Worm (Caenorhabditis elegans) whole organism, mixed stage, embryonic: Measurements from ENCODE around the gene hmit-1.1.

ENCODE experiments used
- bed-3 ChIP-seq: fragments of 200-800 bp; sonication (Bioruptor generic); optimal IDR thresholded peaks from 3 replicates; lab custom pipeline; 2018; ENCODE audit warnings: mild to moderate bottlenecking, missing genetic modification characterization, moderate library complexity, missing compliant biosample characterization
- blmp-1 ChIP-seq: fragments of 150-350 bp; optimal IDR thresholded peaks from 2 replicates; lab custom pipeline; 2014; ENCODE audit warnings: missing biosample characterization, missing genetic modification characterization
- ceh-39 ChIP-seq: fragments of 150-350 bp; optimal IDR thresholded peaks from 2 replicates; lab custom pipeline; 2014; ENCODE audit warnings: missing biosample characterization, missing genetic modification characterization
- ceh-43 ChIP-seq: fragments of 200-800 bp; sonication (Bioruptor generic); optimal IDR thresholded peaks from 2 replicates; lab custom pipeline; 2018; ENCODE audit warnings: mild to moderate bottlenecking, missing genetic modification characterization, moderate library complexity, missing compliant biosample characterization
- ceh-83 ChIP-seq: fragments of 200-800 bp; sonication (Bioruptor generic); optimal IDR thresholded peaks from 2 replicates; lab custom pipeline; 2018; ENCODE audit warnings: mild to moderate bottlenecking, missing genetic modification characterization, missing compliant biosample characterization
- ces-1 ChIP-seq: fragments of 150-350 bp; optimal IDR thresholded peaks from 2 replicates; lab custom pipeline; 2014; ENCODE audit warnings: missing biosample characterization, missing genetic modification reagents, missing genetic modification characterization
- cnd-1 ChIP-seq: fragments of 200-800 bp; sonication (Bioruptor generic); optimal IDR thresholded peaks from 2 replicates; lab custom pipeline; 2018; ENCODE audit warnings: mild to moderate bottlenecking, missing genetic modification characterization, missing compliant biosample characterization
- drap-1 ChIP-seq: fragments of 200-800 bp; sonication (Bioruptor generic); optimal IDR thresholded peaks from 3 replicates; lab custom pipeline; 2018; ENCODE audit warnings: mild to moderate bottlenecking, missing genetic modification characterization, missing compliant biosample characterization
- elt-1 ChIP-seq: sonication (generic microtip); optimal IDR thresholded peaks from 2 replicates; lab custom pipeline; 2017; ENCODE audit warnings: missing genetic modification characterization, mild to moderate bottlenecking, missing compliant biosample characterization, antibody characterized with exemption, moderate library complexity, borderline replicate concordance; ENCODE audit not compliant: insufficient read depth
- elt-3 ChIP-seq: fragments of 150-350 bp; optimal IDR thresholded peaks from 2 replicates; lab custom pipeline; 2014; ENCODE audit warnings: missing biosample characterization, missing genetic modification characterization
- flh-1 ChIP-seq: fragments of 200-800 bp; sonication (Bioruptor generic); optimal IDR thresholded peaks from 2 replicates; lab custom pipeline; 2018; ENCODE audit warnings: mild to moderate bottlenecking, missing genetic modification characterization, moderate library complexity, missing compliant biosample characterization
- lin-13 ChIP-seq: fragments of 150-350 bp; optimal IDR thresholded peaks from 2 replicates; lab custom pipeline; 2014; ENCODE audit warnings: missing biosample characterization, missing genetic modification characterization
- lsy-2 ChIP-seq: fragments of 150-350 bp; optimal IDR thresholded peaks from 2 replicates; lab custom pipeline; 2014; ENCODE audit warnings: missing biosample characterization, missing genetic modification characterization
- mab-5 ChIP-seq: fragments of 150-350 bp; optimal IDR thresholded peaks from 2 replicates; lab custom pipeline; 2014; ENCODE audit warnings: missing biosample characterization, missing genetic modification characterization
- mls-2 ChIP-seq: sonication (generic microtip); optimal IDR thresholded peaks from 2 replicates; lab custom pipeline; 2016; ENCODE audit warnings: mild to moderate bottlenecking, missing genetic modification characterization, moderate library complexity, missing compliant biosample characterization
- nhr-12 ChIP-seq: fragments of 150-350 bp; optimal IDR thresholded peaks from 2 replicates; lab custom pipeline; 2014; ENCODE audit warnings: missing biosample characterization, missing genetic modification characterization
- nhr-2 ChIP-seq: fragments of 150-350 bp; optimal IDR thresholded peaks from 2 replicates; lab custom pipeline; 2014; ENCODE audit warnings: missing biosample characterization, missing genetic modification characterization
- nhr-237 ChIP-seq: fragments of 150-350 bp; optimal IDR thresholded peaks from 2 replicates; lab custom pipeline; 2014; ENCODE audit warnings: missing biosample characterization, missing genetic modification characterization
- nhr-28 ChIP-seq: fragments of 150-350 bp; optimal IDR thresholded peaks from 2 replicates; lab custom pipeline; 2014; ENCODE audit warnings: missing biosample characterization, missing genetic modification characterization
- pha-4 ChIP-seq: fragments of 150-350 bp; optimal IDR thresholded peaks from 2 replicates; lab custom pipeline; 2018; ENCODE audit warnings: missing biosample characterization, missing genetic modification reagents, missing genetic modification characterization
- sem-2 ChIP-seq: fragments of 200-800 bp; sonication (Bioruptor generic); optimal IDR thresholded peaks from 2 replicates; lab custom pipeline; 2018; ENCODE audit warnings: mild to moderate bottlenecking, missing genetic modification characterization, missing compliant biosample characterization
- snpc-4 ChIP-seq: fragments of 150-350 bp; optimal IDR thresholded peaks from 2 replicates; lab custom pipeline; 2014; ENCODE audit warnings: missing biosample characterization, missing genetic modification characterization
- sptf-1 ChIP-seq: sonication (generic microtip); optimal IDR thresholded peaks from 2 replicates; lab custom pipeline; 2017; ENCODE audit warnings: mild to moderate bottlenecking, missing genetic modification characterization, moderate library complexity, missing compliant biosample characterization
- tbx-8 ChIP-seq: fragments of 200-800 bp; sonication (Bioruptor generic); optimal IDR thresholded peaks from 2 replicates; lab custom pipeline; 2018; ENCODE audit warnings: mild to moderate bottlenecking, missing genetic modification characterization, moderate library complexity, missing compliant biosample characterization
- unc-120 ChIP-seq: sonication (generic microtip); optimal IDR thresholded peaks from 2 replicates; lab custom pipeline; 2017; ENCODE audit warnings: missing genetic modification characterization, missing compliant biosample characterization; ENCODE audit not compliant: poor library complexity, severe bottlenecking
- unc-39 ChIP-seq: fragments of 150-350 bp; optimal IDR thresholded peaks from 2 replicates; lab custom pipeline; 2014; ENCODE audit warnings: missing biosample characterization, missing genetic modification characterization
- unc-62 ChIP-seq: fragments of 150-350 bp; optimal IDR thresholded peaks from 2 replicates; lab custom pipeline; 2014; ENCODE audit warnings: missing biosample characterization, missing genetic modification reagents, missing genetic modification characterization
- zip-8 ChIP-seq: fragments of 150-350 bp; optimal IDR thresholded peaks from 2 replicates; lab custom pipeline; 2014; ENCODE audit warnings: missing biosample characterization, missing genetic modification characterization

The hmit-1.1 gene

DNA sequence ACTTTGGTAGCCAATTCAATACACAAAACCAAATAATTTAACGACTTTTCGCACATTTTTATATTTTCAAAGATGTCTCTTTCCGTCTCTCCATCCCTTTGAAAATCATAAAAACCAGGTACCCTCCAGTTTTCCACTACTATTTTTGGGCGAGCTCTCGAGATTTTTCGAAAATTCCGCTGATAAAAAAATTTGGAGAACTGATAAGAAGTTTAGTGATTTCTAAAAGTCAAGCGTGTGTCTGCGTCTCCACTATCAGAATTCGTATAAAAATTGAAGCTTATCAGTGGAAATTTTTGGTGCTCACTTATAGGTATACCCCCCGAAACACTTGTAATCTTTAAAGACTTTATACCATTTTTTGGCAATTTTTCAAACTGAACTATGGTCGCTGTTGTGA lies at the start of gene hmit-1.1:
TSS of gene hmit-1.1 (plus strand) at position 294 of the 400 bp plus-strand sequence.
- TF ChIP-seq nhr-12 (tag; lab: Kevin White, UChicago), result no peak
- no peak for TF ChIP-seq sem-2 (GFP tag; lab: Kevin White, UChicago)

DNA sequence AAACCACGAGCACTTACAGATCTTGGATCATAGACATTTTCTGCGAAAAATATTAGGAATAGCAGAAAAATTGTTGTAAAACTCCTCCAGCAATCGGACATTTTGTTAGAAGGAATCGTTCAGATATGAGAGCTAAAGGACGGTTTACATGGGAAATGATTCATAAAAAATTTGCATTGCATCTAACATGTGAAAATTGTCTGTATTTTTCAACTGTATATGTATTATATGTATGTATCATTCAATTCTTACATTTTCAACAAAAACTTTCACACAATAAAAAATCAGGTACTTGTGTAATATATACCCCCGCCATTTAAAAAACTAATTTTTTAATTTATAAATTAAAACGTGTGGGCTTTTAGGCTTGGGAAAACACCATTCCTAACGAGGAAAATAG lies 48.5 kb upstream of the hmit-1.1 start, which contains the start of gene ZK228.13:
TSS of gene ZK228.13 (minus strand) at position 101 of the 400 bp plus-strand sequence.
- no peak for TF ChIP-seq drap-1 (GFP tag; lab: Kevin White, UChicago)
- TF ChIP-seq sptf-1 (tag; lab: Kevin White, UChicago), result no peak
- TF ChIP-seq ceh-83, result no peak
- no peak for TF ChIP-seq nhr-2 (tag; lab: Kevin White, UChicago)
- TF ChIP-seq nhr-237, result no peak
- no peak for TF ChIP-seq ceh-39
- no peak for TF ChIP-seq unc-120 (tag; lab: Kevin White, UChicago)
- no peak for TF ChIP-seq cnd-1 (tag; lab: Kevin White, UChicago)
- no peak for TF ChIP-seq flh-1 (GFP tag; lab: Kevin White, UChicago)
- TF ChIP-seq snpc-4 (tag; lab: Kevin White, UChicago), result no peak
- no peak for TF ChIP-seq elt-3 (tag; lab: Kevin White, UChicago)
- TF ChIP-seq nhr-12 (tag; lab: Kevin White, UChicago), result no peak
- TF ChIP-seq bed-3 (GFP tag; lab: Kevin White, UChicago), result no peak

DNA sequence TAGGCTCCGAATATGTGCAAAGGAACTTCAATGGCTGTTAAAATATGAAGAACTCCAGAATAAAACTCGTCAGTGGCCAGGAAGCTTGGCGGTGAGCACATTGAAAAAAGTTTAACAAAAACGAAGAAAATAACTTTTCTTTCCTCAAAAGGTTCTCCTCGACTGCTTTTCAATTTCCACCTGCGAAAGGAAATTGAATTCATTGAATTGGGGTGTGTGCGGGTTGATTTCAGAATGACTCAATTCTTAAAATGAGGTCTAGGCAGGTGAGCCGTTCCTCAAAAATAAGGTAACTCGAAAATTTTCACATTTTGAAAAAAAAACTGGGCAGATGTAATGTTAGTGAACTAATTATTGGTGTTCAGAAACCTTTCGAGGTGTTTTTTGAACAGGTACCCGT lies 43.2 kb upstream of the hmit-1.1 start, which contains the start of gene srh-182:
TSS of gene srh-182 (minus strand) at position 101 of the 400 bp plus-strand sequence.
- TF ChIP-seq bed-3 (GFP tag; lab: Kevin White, UChicago) (no peak), elt-3 (tag; lab: Kevin White, UChicago) (no peak), zip-8 (no peak)

DNA sequence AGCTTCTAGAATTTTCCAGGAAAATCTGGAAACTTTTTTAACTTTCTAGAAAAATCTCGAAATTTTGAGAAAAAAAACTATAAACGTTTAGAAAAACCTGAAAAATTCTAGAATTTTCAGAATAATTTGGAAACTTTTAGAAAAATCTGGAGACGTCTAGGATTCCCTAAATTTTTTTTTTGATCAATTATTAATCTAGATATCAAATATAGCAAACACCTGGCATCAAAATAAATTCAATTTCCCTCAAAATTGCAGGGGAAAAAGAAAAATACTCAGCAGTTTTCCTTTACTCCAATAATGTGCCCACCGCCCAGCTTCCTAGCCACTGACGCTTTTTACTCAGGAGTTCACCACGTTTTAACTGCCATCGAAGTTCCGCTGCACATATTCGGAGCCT lies 42.4 kb upstream of the hmit-1.1 start, which contains the start of gene srh-181:
TSS of gene srh-181 (plus strand) at position 301 of the 400 bp plus-strand sequence.
- TF ChIP-seq cnd-1 (tag; lab: Kevin White, UChicago), result no peak
- TF ChIP-seq blmp-1 (tag; lab: Kevin White, UChicago), result no peak
- no peak for TF ChIP-seq unc-62
- TF ChIP-seq sptf-1 (tag; lab: Kevin White, UChicago), result no peak
- no peak for TF ChIP-seq tbx-8 (GFP tag; lab: Kevin White, UChicago)
- TF ChIP-seq mls-2 (tag; lab: Kevin White, UChicago), result no peak
- no peak for TF ChIP-seq ceh-43 (GFP tag; lab: Kevin White, UChicago)
- no peak for TF ChIP-seq elt-3 (tag; lab: Kevin White, UChicago)
- TF ChIP-seq drap-1 (GFP tag; lab: Kevin White, UChicago), result no peak

DNA sequence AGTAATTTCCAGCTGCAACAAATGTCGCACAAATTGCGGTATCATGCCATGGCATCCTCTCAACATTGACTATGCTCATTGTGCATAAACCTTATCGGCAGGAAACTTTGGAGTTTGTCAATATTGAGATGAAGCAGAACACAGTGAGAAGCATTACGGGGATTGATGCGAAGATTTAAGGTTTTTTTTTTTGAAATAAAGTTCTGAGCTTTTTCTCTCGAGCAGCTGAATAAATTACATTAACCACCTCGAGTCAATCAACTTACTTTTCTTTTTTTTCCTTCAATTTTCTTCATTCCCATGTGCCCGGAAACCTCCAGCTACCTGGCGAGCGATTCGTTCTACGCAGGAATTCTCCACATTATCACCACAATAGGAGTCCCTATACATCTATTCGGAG lies 40.5 kb upstream of the hmit-1.1 start, which contains the start of gene srh-179:
TSS of gene srh-179 (plus strand) at position 301 of the 400 bp plus-strand sequence.
- TF ChIP-seq nhr-2 (tag; lab: Kevin White, UChicago) (no peak), cnd-1 (tag; lab: Kevin White, UChicago) (no peak), elt-1 (tag; lab: Kevin White, UChicago) (no peak), sem-2 (GFP tag; lab: Kevin White, UChicago) (no peak), nhr-12 (tag; lab: Kevin White, UChicago) (no peak), unc-39 (tag; lab: Kevin White, UChicago) (no peak), ceh-43 (GFP tag; lab: Kevin White, UChicago) (no peak)

DNA sequence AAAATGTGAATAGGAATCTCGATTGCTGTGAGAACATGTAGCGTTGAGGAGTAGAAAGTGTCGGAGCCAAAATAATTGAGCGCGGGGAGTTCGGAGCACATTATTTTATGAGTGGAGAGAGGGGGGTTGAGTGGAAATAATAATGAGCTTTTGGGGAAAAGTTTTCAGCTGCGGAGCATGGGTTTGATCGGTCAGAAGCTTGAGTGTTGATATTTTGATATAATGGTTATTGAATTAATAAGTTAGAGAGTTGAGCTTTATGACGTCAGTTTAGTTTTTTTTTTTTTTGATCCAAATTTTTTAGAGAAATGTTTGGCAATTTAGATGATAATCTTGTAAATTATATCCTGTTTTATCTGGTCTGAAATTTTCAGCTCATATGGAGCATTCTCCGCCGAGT lies 36.4 kb upstream of the hmit-1.1 start, which contains the start of gene srh-178:
TSS of gene srh-178 (minus strand) at position 101 of the 400 bp plus-strand sequence.
- TF ChIP-seq flh-1 (GFP tag; lab: Kevin White, UChicago), result no peak
- TF ChIP-seq drap-1 (GFP tag; lab: Kevin White, UChicago), result no peak
- no peak for TF ChIP-seq mls-2 (tag; lab: Kevin White, UChicago)
- TF ChIP-seq zip-8, result no peak
- TF ChIP-seq mab-5, result no peak
- no peak for TF ChIP-seq nhr-28 (tag; lab: Kevin White, UChicago)
- TF ChIP-seq tbx-8 (GFP tag; lab: Kevin White, UChicago), result no peak
- no peak for TF ChIP-seq pha-4 (tag; lab: Kevin White, UChicago)
- TF ChIP-seq cnd-1 (tag; lab: Kevin White, UChicago), result no peak
- no peak for TF ChIP-seq lin-13 (tag; lab: Kevin White, UChicago)
- TF ChIP-seq unc-62, result no peak
- TF ChIP-seq nhr-2 (tag; lab: Kevin White, UChicago), result no peak
- no peak for TF ChIP-seq blmp-1 (tag; lab: Kevin White, UChicago)
- TF ChIP-seq unc-120 (tag; lab: Kevin White, UChicago), result no peak
- TF ChIP-seq bed-3 (GFP tag; lab: Kevin White, UChicago), result no peak
- TF ChIP-seq ces-1 (GFP tag; lab: Kevin White, UChicago), result no peak
- no peak for TF ChIP-seq unc-39 (tag; lab: Kevin White, UChicago)
- no peak for TF ChIP-seq lsy-2 (tag; lab: Kevin White, UChicago)
